Worm (Caenorhabditis elegans): ENCODE data around the gene fbxb-92.

The fbxb-92 gene

DNA sequence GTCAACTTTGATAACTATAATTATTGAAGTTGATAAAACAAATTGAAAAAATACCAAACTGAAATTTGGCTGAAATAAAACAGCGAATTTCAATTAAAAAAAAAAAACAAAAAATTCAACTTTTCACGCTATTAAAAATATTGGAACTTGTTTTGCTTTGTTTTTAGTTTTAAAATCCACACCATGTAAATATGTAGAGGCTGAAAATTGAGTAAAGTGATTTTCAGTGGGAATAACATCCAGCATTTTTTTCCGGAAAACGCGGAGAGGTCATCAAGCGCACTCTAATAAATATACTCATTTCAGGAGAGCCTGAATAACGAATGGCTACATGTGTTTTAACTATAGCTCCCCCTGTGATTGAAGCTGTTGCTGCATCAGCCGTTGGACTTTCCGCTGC, 6.3 kb upstream of the fbxb-92 start, which contains the start of gene rcd-1:
TSS of gene rcd-1 (plus strand) at position 301 of the 400 bp plus-strand sequence.
- TF ChIP-seq ces-1 (GFP tag; optimal IDR thresholded peaks at IDR 0.05) (no peak), unc-39 (tag; optimal IDR thresholded peaks at IDR 0.05) (no peak), unc-120 (tag; optimal IDR thresholded peaks at IDR 0.05; ENCODE audit: poor library complexity, severe bottlenecking) (no peak), ceh-43 (GFP tag; optimal IDR thresholded peaks at IDR 0.05) (no peak), cnd-1 (tag; optimal IDR thresholded peaks at IDR 0.05) (no peak), tbx-8 (GFP tag; optimal IDR thresholded peaks at IDR 0.05) (no peak), nhr-2 (tag; optimal IDR thresholded peaks at IDR 0.05) (no peak), nhr-76 (tag; optimal IDR thresholded peaks at IDR 0.05) (no peak), flh-1 (GFP tag; optimal IDR thresholded peaks at IDR 0.05) (no peak), ceh-39 (tag; optimal IDR thresholded peaks at IDR 0.05) (no peak), nhr-28 (tag; optimal IDR thresholded peaks at IDR 0.05) (no peak), ceh-83 (GFP tag; optimal IDR thresholded peaks at IDR 0.05) (no peak), nhr-12 (tag; optimal IDR thresholded peaks at IDR 0.05) (no peak), snpc-4 (tag; optimal IDR thresholded peaks at IDR 0.05) (no peak), elt-3 (tag; optimal IDR thresholded peaks at IDR 0.05) (no peak), hlh-1 (tag; optimal IDR thresholded peaks at IDR 0.05) (no peak), ham-2 (GFP tag; optimal IDR thresholded peaks at IDR 0.05) (no peak), nhr-237 (tag; optimal IDR thresholded peaks at IDR 0.05) (no peak)

DNA sequence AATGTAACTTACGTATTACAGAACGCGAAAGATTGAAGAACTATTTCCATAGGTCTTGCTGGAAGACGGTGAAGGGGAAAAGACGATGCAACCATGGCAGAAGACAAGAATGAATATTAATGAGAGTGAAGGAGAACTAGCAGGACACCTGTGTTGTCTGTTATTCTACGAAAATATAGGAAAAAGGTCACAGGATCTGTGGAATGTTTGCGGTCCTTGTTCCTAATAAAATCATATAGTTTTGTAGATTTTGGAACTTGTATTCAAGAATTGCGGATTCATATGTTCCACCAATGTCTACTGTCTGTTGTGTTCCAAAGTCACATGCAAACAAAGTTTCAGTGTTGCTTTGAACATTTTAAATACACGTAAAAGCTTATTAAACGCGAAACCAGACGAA, 4.9 kb upstream of the fbxb-92 start, which contains the start of gene sdz-11:
TSS of gene sdz-11 (minus strand) at position 101 of the 400 bp plus-strand sequence.
- TF ChIP-seq cnd-1 (tag; optimal IDR thresholded peaks at IDR 0.05) (no peak), ceh-43 (GFP tag; optimal IDR thresholded peaks at IDR 0.05) (no peak), nhr-237 (tag; optimal IDR thresholded peaks at IDR 0.05) (no peak), sem-2 (GFP tag; optimal IDR thresholded peaks at IDR 0.05) (no peak), M03D4.4 (tag; optimal IDR thresholded peaks at IDR 0.05) (no peak), nhr-12 (tag; optimal IDR thresholded peaks at IDR 0.05) (no peak), bed-3 (GFP tag; optimal IDR thresholded peaks at IDR 0.05) (no peak), zip-8 (tag; optimal IDR thresholded peaks at IDR 0.05) (no peak), ceh-39 (tag; optimal IDR thresholded peaks at IDR 0.05) (no peak), pha-4 (tag; optimal IDR thresholded peaks at IDR 0.05) (no peak)

ce11 chrII:3750685-3751084, 3.4 kb upstream of the fbxb-92 start, which contains the start of gene fbxb-91:
Gene fbxb-91, minus strand, starts transcription at chrII:3750785.
- TF ChIP-seq mab-5 (tag; optimal IDR thresholded peaks at IDR 0.05) (no peak), unc-120 (tag; optimal IDR thresholded peaks at IDR 0.05; ENCODE audit: poor library complexity, severe bottlenecking) (no peak), lsy-2 (tag; optimal IDR thresholded peaks at IDR 0.05) (no peak), hlh-1 (tag; optimal IDR thresholded peaks at IDR 0.05) (no peak), snpc-4 (tag; optimal IDR thresholded peaks at IDR 0.05) (no peak)

ce11 chrII:3748719-3749118, 1.4 kb upstream of the fbxb-92 start, which contains the start of gene fbxb-90:
Gene fbxb-90, minus strand, starts transcription at chrII:3748819.
- TF ChIP-seq tbx-8 (GFP tag; optimal IDR thresholded peaks at IDR 0.05) (no peak), unc-62 (GFP tag; optimal IDR thresholded peaks at IDR 0.05) (no peak)

ce11 chrII:3743684-3744200, 3.6 kb downstream of the fbxb-92 start, which contains the start of gene nta-1:
Gene nta-1, minus strand, starts transcription at chrII:3743814.
- TF ChIP-seq cnd-1 (tag; optimal IDR thresholded peaks at IDR 0.05) (no peak), mep-1 (tag; optimal IDR thresholded peaks at IDR 0.05) (no peak), mab-5 (tag; optimal IDR thresholded peaks at IDR 0.05) (no peak), nhr-28 (tag; optimal IDR thresholded peaks at IDR 0.05) (no peak), ham-2 (GFP tag; optimal IDR thresholded peaks at IDR 0.05) (no peak), elt-3 (tag; optimal IDR thresholded peaks at IDR 0.05) (no peak), zip-8 (tag; optimal IDR thresholded peaks at IDR 0.05) (no peak), nhr-237 (tag; optimal IDR thresholded peaks at IDR 0.05) (no peak), M03D4.4 (tag; optimal IDR thresholded peaks at IDR 0.05) (no peak), lsy-2 (tag; optimal IDR thresholded peaks at IDR 0.05) (no peak), sptf-1 (tag; optimal IDR thresholded peaks at IDR 0.05) (no peak), blmp-1 (tag; optimal IDR thresholded peaks at IDR 0.05) (no peak), ceh-43 (GFP tag; optimal IDR thresholded peaks at IDR 0.05) (no peak), ztf-11 (tag; optimal IDR thresholded peaks at IDR 0.05) (no peak), lin-32 (GFP tag; optimal IDR thresholded peaks at IDR 0.05) (no peak), hlh-1 (tag; optimal IDR thresholded peaks at IDR 0.05) (no peak), bed-3 (GFP tag; optimal IDR thresholded peaks at IDR 0.05) (no peak), ces-1 (GFP tag; optimal IDR thresholded peaks at IDR 0.05) (no peak), nhr-76 (tag; optimal IDR thresholded peaks at IDR 0.05) (no peak)
